Worm (Caenorhabditis elegans) whole organism, L1 larva: ENCODE results near the gene irld-57.
"Not testable (repeated sequence)": the region's sequence is repeated elsewhere in the genome, so short reads cannot be mapped to it uniquely, and the experiment has no call there.

Experiments used
- C16A3.4 ChIP-seq: fragments of 150-350 bp; optimal IDR thresholded peaks from 2 replicates; lab custom pipeline; 2014; ENCODE audit warnings: missing biosample characterization, missing genetic modification characterization
- aha-1 ChIP-seq: fragments of 150-350 bp; optimal IDR thresholded peaks from 2 replicates; lab custom pipeline; 2014; ENCODE audit warnings: missing biosample characterization, missing genetic modification characterization
- alr-1 ChIP-seq: fragments of 200-800 bp; sonication (Bioruptor generic); optimal IDR thresholded peaks from 2 replicates; lab custom pipeline; 2018; ENCODE audit warnings: borderline replicate concordance, mild to moderate bottlenecking, missing genetic modification characterization, missing compliant biosample characterization
- ceh-63 ChIP-seq: fragments of 200-800 bp; sonication (Bioruptor generic); optimal IDR thresholded peaks from 2 replicates; lab custom pipeline; 2018; ENCODE audit warnings: mild to moderate bottlenecking, missing genetic modification characterization, missing compliant biosample characterization
- ceh-8 ChIP-seq: fragments of 200-800 bp; sonication (Bioruptor generic); optimal IDR thresholded peaks from 2 replicates; lab custom pipeline; 2018; ENCODE audit warnings: mild to moderate bottlenecking, missing genetic modification characterization, moderate library complexity, missing compliant biosample characterization
- ceh-82 ChIP-seq, 3 experiments: fragments of 150-350 bp in 1 of 3; sonication (generic microtip) in 2 of 3; optimal IDR thresholded peaks; 2 replicates each; lab custom pipeline; 2014 to 2017; ENCODE audit warnings: missing biosample characterization in 3 of 3, missing genetic modification characterization in 3 of 3
- ceh-88 ChIP-seq: fragments of 200-800 bp; sonication (Bioruptor generic); IDR thresholded peaks from 2 replicates; pipeline ENCODE4 v1.3.6; 2022; ENCODE audit warnings: missing genetic modification characterization, missing compliant biosample characterization
- ceh-90 ChIP-seq: sonication (generic microtip); optimal IDR thresholded peaks from 2 replicates; lab custom pipeline; 2016; ENCODE audit warnings: missing genetic modification characterization, missing compliant biosample characterization
- dpl-1 ChIP-seq, 3 experiments: fragments of 150-350 bp in 2 of 3; sonication (generic microtip) in 1 of 3; optimal IDR thresholded peaks; 2 replicates each; lab custom pipeline; 2014 to 2017; ENCODE audit warnings: missing biosample characterization in 3 of 3, missing genetic modification characterization in 3 of 3, missing genetic modification reagents in 3 of 3
- efl-1 ChIP-seq, 4 experiments: fragments of 150-350 bp; optimal IDR thresholded peaks in 3 of 4; peaks in 1 of 4; 1 replicate in 1 of 4; 2 replicates in 3 of 4; lab custom pipeline; 2014; ENCODE audit warnings: missing biosample characterization in 2 of 4, missing genetic modification characterization in 2 of 4, missing genetic modification reagents in 2 of 4
- egl-13 ChIP-seq: sonication (generic microtip); optimal IDR thresholded peaks from 2 replicates; lab custom pipeline; 2016; ENCODE audit warnings: missing genotype, missing genetic modification reagents, missing genetic modification characterization, missing compliant biosample characterization
- ets-5 ChIP-seq: fragments of 200-800 bp; sonication (Bioruptor generic); IDR thresholded peaks from 2 replicates; pipeline ENCODE4 v1.3.6; 2022; ENCODE audit warnings: missing genetic modification characterization, missing compliant biosample characterization
- fkh-4 ChIP-seq: sonication (generic microtip); optimal IDR thresholded peaks from 2 replicates; lab custom pipeline; 2016; ENCODE audit warnings: missing compliant biosample characterization, missing genetic modification characterization, borderline replicate concordance
- hlh-4 ChIP-seq: sonication (generic microtip); optimal IDR thresholded peaks from 2 replicates; lab custom pipeline; 2016; ENCODE audit warnings: mild to moderate bottlenecking, missing genetic modification characterization, missing compliant biosample characterization
- isw-1 ChIP-seq: fragments of 200-800 bp; sonication (Bioruptor generic); IDR thresholded peaks from 2 replicates; pipeline ENCODE4 v1.3.6; 2022; ENCODE audit warnings: missing genetic modification characterization, missing compliant biosample characterization
- lir-3 ChIP-seq: sonication (generic microtip); optimal IDR thresholded peaks from 2 replicates; lab custom pipeline; 2016; ENCODE audit warnings: mild to moderate bottlenecking, missing genetic modification characterization, moderate library complexity, missing compliant biosample characterization; ENCODE audit not compliant: poor library complexity
- mdl-1 ChIP-seq, 2 experiments: fragments of 150-350 bp; optimal IDR thresholded peaks; 2 replicates each; lab custom pipeline; 2014 to 2017; ENCODE audit warnings: missing biosample characterization in 2 of 2, missing genetic modification characterization in 2 of 2, inconsistent platforms in 1 of 2
- mep-1 ChIP-seq: fragments of 150-350 bp; optimal IDR thresholded peaks from 2 replicates; lab custom pipeline; 2014; ENCODE audit warnings: missing biosample characterization, missing genetic modification characterization
- nhr-12 ChIP-seq: sonication (generic microtip); optimal IDR thresholded peaks from 2 replicates; lab custom pipeline; 2017; ENCODE audit warnings: missing biosample characterization, missing genetic modification characterization
- nhr-237 ChIP-seq: fragments of 150-350 bp; optimal IDR thresholded peaks from 2 replicates; lab custom pipeline; 2014; ENCODE audit warnings: missing biosample characterization, missing genetic modification characterization
- nhr-47 ChIP-seq: sonication (generic microtip); optimal IDR thresholded peaks from 2 replicates; lab custom pipeline; 2016; ENCODE audit warnings: mild to moderate bottlenecking, missing genetic modification characterization, moderate library complexity, missing compliant biosample characterization
- nhr-76 ChIP-seq: sonication (generic microtip); optimal IDR thresholded peaks from 2 replicates; lab custom pipeline; 2017; ENCODE audit warnings: missing biosample characterization, missing genetic modification characterization
- pax-3 ChIP-seq: fragments of 200-800 bp; sonication (Bioruptor generic); optimal IDR thresholded peaks from 2 replicates; lab custom pipeline; 2018; ENCODE audit warnings: mild to moderate bottlenecking, missing genetic modification characterization, moderate library complexity, missing compliant biosample characterization
- skn-1 ChIP-seq: fragments of 150-350 bp; optimal IDR thresholded peaks from 2 replicates; lab custom pipeline; 2014; ENCODE audit warnings: missing biosample characterization, missing genetic modification characterization
- sox-4 ChIP-seq: sonication (generic microtip); optimal IDR thresholded peaks from 2 replicates; lab custom pipeline; 2016; ENCODE audit warnings: missing genetic modification characterization, missing compliant biosample characterization
- swsn-7 ChIP-seq: sonication (generic microtip); optimal IDR thresholded peaks from 2 replicates; lab custom pipeline; 2016; ENCODE audit warnings: missing genetic modification characterization, missing compliant biosample characterization
- tbx-2 ChIP-seq: sonication (generic microtip); optimal IDR thresholded peaks from 2 replicates; lab custom pipeline; 2016; ENCODE audit warnings: missing genetic modification characterization, missing compliant biosample characterization
- unc-86 ChIP-seq: sonication (generic microtip); optimal IDR thresholded peaks from 2 replicates; lab custom pipeline; 2016; ENCODE audit warnings: missing genetic modification characterization, missing compliant biosample characterization
- unc-98 ChIP-seq: fragments of 200-800 bp; sonication (Bioruptor generic); IDR thresholded peaks from 2 replicates; pipeline ENCODE4 v1.3.6; 2022; ENCODE audit warnings: missing genetic modification characterization, missing compliant biosample characterization
- xbp-1 ChIP-seq: sonication (generic microtip); optimal IDR thresholded peaks from 2 replicates; lab custom pipeline; 2016; ENCODE audit warnings: missing genetic modification characterization, missing compliant biosample characterization
- zag-1 ChIP-seq: fragments of 150-350 bp; optimal IDR thresholded peaks from 2 replicates; lab custom pipeline; 2014; ENCODE audit warnings: missing biosample characterization, missing genetic modification characterization
- ztf-11 ChIP-seq, 2 experiments: sonication (generic microtip); optimal IDR thresholded peaks; 2 replicates each; lab custom pipeline; 2016 to 2017; ENCODE audit warnings: missing genetic modification characterization in 2 of 2, missing biosample characterization in 1 of 2, missing compliant biosample characterization in 1 of 2

The irld-57 gene

ce11 chrV:15744366-15744765, 17.9 kb upstream of the irld-57 start, which contains the start of gene str-19:
Gene str-19, minus strand, starts transcription at chrV:15744466.
- not testable (repeated sequence) for TF ChIP-seq fkh-4, lir-3, nhr-47 (tag; lab: Kevin White, UChicago)

- TF ChIP-seq lir-3 (tag; lab: Kevin White, UChicago) (no peak), ceh-82 (tag; optimal IDR thresholded peaks at IDR 0.05; lab: Kevin White, UChicago) (no peak), isw-1 (GFP tag; lab: Robert Waterston, UW) (no peak)
- TF ChIP-seq, all 84 proteins: peak for 0
Observed at ce11 chrV:15741851-15742250, 15.3 kb upstream of the irld-57 start, which contains the start of gene str-18. Gene str-18, minus strand, starts transcription at chrV:15741951.

ce11 chrV:15735720-15736119, 9.2 kb upstream of the irld-57 start, which contains the start of gene str-27:
Gene str-27, minus strand, starts transcription at chrV:15735820.
- TF ChIP-seq unc-86 (no peak), mdl-1 (tag; optimal IDR thresholded peaks at IDR 0.05; lab: Kevin White, UChicago) (no peak), nhr-76 (tag; lab: Kevin White, UChicago) (no peak), fkh-4 (tag; lab: Kevin White, UChicago) (no peak), swsn-7 (tag; lab: Kevin White, UChicago) (no peak), ceh-8 (GFP tag; lab: Kevin White, UChicago) (no peak), hlh-4 (no peak), unc-98 (no peak), ceh-82 (tag; optimal IDR thresholded peaks at IDR 0.05; lab: Kevin White, UChicago) (no peak), ceh-90 (tag; lab: Kevin White, UChicago) (no peak)

ce11 chrV:15733568-15733967, 7.1 kb upstream of the irld-57 start, which contains the start of gene T23D5.3:
Gene T23D5.3, minus strand, starts transcription at chrV:15733668.
- TF ChIP-seq pax-3 (tag; lab: Kevin White, UChicago) (no peak), efl-1 (optimal IDR thresholded peaks at IDR 0.05; lab: Kevin White, UChicago) (no peak), efl-1 (GFP tag; optimal IDR thresholded peaks at IDR 0.05 in 1 of 2; lab: Kevin White, UChicago) (no peak), ceh-88 (no peak), egl-13 (tag; lab: Kevin White, UChicago) (no peak), ceh-90 (tag; lab: Kevin White, UChicago) (no peak), nhr-237 (tag; lab: Kevin White, UChicago) (no peak), mep-1 (no peak), tbx-2 (tag; lab: Kevin White, UChicago) (no peak), C16A3.4 (tag; lab: Kevin White, UChicago) (no peak), ztf-11 (tag; optimal IDR thresholded peaks at IDR 0.05; lab: Kevin White, UChicago) (no peak), nhr-12 (tag; lab: Kevin White, UChicago) (no peak), xbp-1 (tag; lab: Kevin White, UChicago) (no peak), ets-5 (GFP tag; lab: Robert Waterston, UW) (no peak)

DNA sequence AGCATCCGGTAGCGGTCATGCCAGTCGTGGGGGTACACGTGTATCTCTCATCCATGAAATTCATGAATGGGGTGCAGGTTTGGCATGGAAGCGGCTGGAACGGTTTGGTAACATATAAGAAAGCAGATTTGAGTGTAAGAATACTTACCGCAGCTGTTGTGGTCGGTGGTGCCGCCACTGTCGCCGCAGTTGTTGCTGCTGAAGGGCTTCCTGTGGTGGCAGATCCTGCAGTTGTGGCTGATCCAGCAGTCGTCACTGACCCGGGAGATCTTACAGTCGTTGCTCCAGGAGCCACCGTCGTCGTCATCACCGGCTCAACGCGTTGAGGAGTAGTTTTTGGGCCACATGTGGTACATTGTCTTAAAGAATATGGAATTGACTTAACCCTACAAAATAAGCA, 6.5 kb upstream of the irld-57 start:
- no peak for TF ChIP-seq sox-4 (tag; lab: Kevin White, UChicago)
- TF ChIP-seq dpl-1 (GFP tag; optimal IDR thresholded peaks at IDR 0.05; lab: Kevin White, UChicago) = no peak
- no peak for TF ChIP-seq xbp-1 (tag; lab: Kevin White, UChicago)
- TF ChIP-seq alr-1 (tag; lab: Kevin White, UChicago) = no peak
- TF ChIP-seq skn-1 (tag; lab: Kevin White, UChicago) = no peak
- no peak for TF ChIP-seq ceh-63 (GFP tag; lab: Kevin White, UChicago)
- TF ChIP-seq zag-1 (tag; lab: Kevin White, UChicago) = no peak
- no peak for TF ChIP-seq aha-1 (tag; lab: Kevin White, UChicago)
- no peak for TF ChIP-seq hlh-4
- no peak for TF ChIP-seq ets-5 (GFP tag; lab: Robert Waterston, UW)
- no peak for TF ChIP-seq ztf-11 (tag; optimal IDR thresholded peaks at IDR 0.05; lab: Kevin White, UChicago)
- TF ChIP-seq unc-86 = no peak
